Worm (Caenorhabditis elegans): Measurements from ENCODE around the gene col-73.

- TF ChIP-seq nhr-28 (tag; optimal IDR thresholded peaks at IDR 0.05) (no peak), unc-86 (tag; optimal IDR thresholded peaks at IDR 0.05) (no peak), unc-62 (GFP tag; optimal IDR thresholded peaks at IDR 0.05) (no peak), nhr-237 (tag; optimal IDR thresholded peaks at IDR 0.05) (no peak), dpl-1 (GFP tag; optimal IDR thresholded peaks at IDR 0.05) (peak in 1 of 3 experiments; percentile 15), pag-3 (tag; optimal IDR thresholded peaks at IDR 0.05; ENCODE audit: borderline replicate concordance, insufficient read depth) (no peak), fkh-8 (tag; optimal IDR thresholded peaks at IDR 0.05) (no peak), nhr-19 (GFP tag; conservative IDR thresholded peaks at IDR 0.05) (0 out of 2 replicates have a peak, but pooled peaks have one; percentile 8), mdl-1 (tag; optimal IDR thresholded peaks at IDR 0.05) (peak in 1 of 2 experiments; percentile 29), sptf-1 (tag; optimal IDR thresholded peaks at IDR 0.05) (no peak), fkh-10 (GFP tag; optimal IDR thresholded peaks at IDR 0.05) (no peak), lsy-2 (tag; optimal IDR thresholded peaks at IDR 0.05) (no peak), nhr-76 (tag; optimal IDR thresholded peaks at IDR 0.05) (no peak)
Measured at ce11 chrII:4881727-4882126, 8.8 kb upstream of the col-73 start, which contains the start of gene gst-7.
